Worm (Caenorhabditis elegans) whole organism, L1 larva: Measurements from ENCODE around the gene vpat-1.

Source experiments
- fkh-4 ChIP-seq: sonication (generic microtip); optimal IDR thresholded peaks from 2 replicates; lab custom pipeline; 2016; ENCODE audit warnings: missing compliant biosample characterization, missing genetic modification characterization, borderline replicate concordance
- fkh-8 ChIP-seq: sonication (generic microtip); optimal IDR thresholded peaks from 2 replicates; lab custom pipeline; 2016; ENCODE audit warnings: mild to moderate bottlenecking, missing genetic modification characterization, missing compliant biosample characterization
- fos-1 ChIP-seq: fragments of 150-350 bp; optimal IDR thresholded peaks from 2 replicates; lab custom pipeline; 2014; ENCODE audit warnings: missing biosample characterization, missing genetic modification characterization
- lsy-2 ChIP-seq, 2 experiments: fragments of 150-350 bp; optimal IDR thresholded peaks; 2 replicates each; lab custom pipeline; 2014; ENCODE audit warnings: missing biosample characterization in 2 of 2, missing genetic modification characterization in 2 of 2
- mab-9 ChIP-seq: fragments of 200-800 bp; sonication (Bioruptor generic); IDR thresholded peaks from 2 replicates; pipeline ENCODE4 v1.3.6; 2022; ENCODE audit warnings: missing genetic modification reagents, missing genetic modification characterization, missing compliant biosample characterization
- snpc-4 ChIP-seq: fragments of 150-350 bp; optimal IDR thresholded peaks from 2 replicates; lab custom pipeline; 2014; ENCODE audit warnings: missing biosample characterization, missing genetic modification characterization
- ztf-11 ChIP-seq, 2 experiments: sonication (generic microtip); optimal IDR thresholded peaks; 2 replicates each; lab custom pipeline; 2016 to 2017; ENCODE audit warnings: missing genetic modification characterization in 2 of 2, missing biosample characterization in 1 of 2, missing compliant biosample characterization in 1 of 2

ce11 chrX:991274-991673, 54.7 kb downstream of the vpat-1 start, which contains the start of the genes C09E10.3 and dgk-1:
- TF ChIP-seq ztf-11 (tag; optimal IDR thresholded peaks at IDR 0.05; lab: Kevin White, UChicago) (no peak), lsy-2 (tag; optimal IDR thresholded peaks at IDR 0.05; lab: Kevin White, UChicago) (no peak), mab-9 (GFP tag; lab: Robert Waterston, UW) (no peak), fos-1 (tag; lab: Kevin White, UChicago) (no peak), fkh-8 (tag; lab: Kevin White, UChicago) (no peak), fkh-4 (tag; lab: Kevin White, UChicago) (no peak), snpc-4 (tag; lab: Kevin White, UChicago) (no peak)
